Worm (Caenorhabditis elegans) whole organism, late embryonic: ENCODE data around the gene atln-2.
"Not testable (repeated sequence)": the region's sequence is repeated elsewhere in the genome, so short reads cannot be mapped to it uniquely, and the experiment has no call there.

Experiments used
- C08G9.2 ChIP-seq: sonication (generic microtip); optimal IDR thresholded peaks from 2 replicates; lab custom pipeline; 2016; ENCODE audit warnings: mild to moderate bottlenecking, missing genetic modification characterization, moderate library complexity, missing compliant biosample characterization
- K09A11.1 ChIP-seq: sonication (generic microtip); optimal IDR thresholded peaks from 2 replicates; lab custom pipeline; 2017; ENCODE audit warnings: antibody characterized with exemption, mild to moderate bottlenecking, missing genetic modification characterization, missing compliant biosample characterization; ENCODE audit not compliant: insufficient read depth
- ahr-1 ChIP-seq: sonication (generic microtip); optimal IDR thresholded peaks from 2 replicates; lab custom pipeline; 2016; ENCODE audit warnings: missing genetic modification characterization, missing compliant biosample characterization
- ama-1 ChIP-seq: fragments of 150-350 bp; optimal IDR thresholded peaks from 2 replicates; lab custom pipeline; 2014
- ceh-14 ChIP-seq: sonication (generic microtip); optimal IDR thresholded peaks from 2 replicates; lab custom pipeline; 2016; ENCODE audit warnings: missing genotype, missing genetic modification characterization, missing compliant biosample characterization
- ceh-19 ChIP-seq: fragments of 200-800 bp; sonication (Bioruptor generic); optimal IDR thresholded peaks from 2 replicates; lab custom pipeline; 2018; ENCODE audit warnings: mild to moderate bottlenecking, missing genetic modification characterization, missing compliant biosample characterization
- ceh-2 ChIP-seq: sonication (generic microtip); optimal IDR thresholded peaks from 2 replicates; lab custom pipeline; 2016; ENCODE audit warnings: missing genotype, missing genetic modification characterization, missing compliant biosample characterization
- ceh-22 ChIP-seq: sonication (generic microtip); optimal IDR thresholded peaks from 2 replicates; lab custom pipeline; 2017; ENCODE audit warnings: missing biosample characterization, missing genetic modification characterization
- ceh-24 ChIP-seq: sonication (generic microtip); optimal IDR thresholded peaks from 2 replicates; lab custom pipeline; 2016; ENCODE audit warnings: mild to moderate bottlenecking, missing genetic modification characterization, missing compliant biosample characterization
- ceh-31 ChIP-seq: sonication (generic microtip); optimal IDR thresholded peaks from 2 replicates; lab custom pipeline; 2016; ENCODE audit warnings: missing genetic modification characterization, missing compliant biosample characterization
- ceh-34 ChIP-seq: sonication (generic microtip); optimal IDR thresholded peaks from 2 replicates; lab custom pipeline; 2016; ENCODE audit warnings: mild to moderate bottlenecking, missing genetic modification characterization, missing compliant biosample characterization
- ceh-45 ChIP-seq: fragments of 200-800 bp; sonication (Bioruptor generic); IDR thresholded peaks from 2 replicates; pipeline ENCODE4 v1.3.6; 2022; ENCODE audit warnings: missing genetic modification reagents, missing genetic modification characterization, missing compliant biosample characterization
- ceh-9 ChIP-seq: sonication (generic microtip); optimal IDR thresholded peaks from 2 replicates; lab custom pipeline; 2016; ENCODE audit warnings: mild to moderate bottlenecking, missing genetic modification characterization, inconsistent platforms, missing compliant biosample characterization
- che-1 ChIP-seq: sonication (generic microtip); optimal IDR thresholded peaks from 2 replicates; lab custom pipeline; 2016; ENCODE audit warnings: mild to moderate bottlenecking, missing genetic modification characterization, missing compliant biosample characterization
- dve-1 ChIP-seq: sonication (generic microtip); optimal IDR thresholded peaks from 2 replicates; lab custom pipeline; 2017; ENCODE audit warnings: antibody characterized with exemption, mild to moderate bottlenecking, missing genetic modification characterization, missing compliant biosample characterization
- gmeb-2 ChIP-seq: sonication (generic microtip); optimal IDR thresholded peaks from 2 replicates; lab custom pipeline; 2016; ENCODE audit warnings: missing genetic modification characterization, inconsistent platforms, missing compliant biosample characterization
- hlh-13 ChIP-seq: fragments of 200-800 bp; sonication (Bioruptor generic); optimal IDR thresholded peaks from 2 replicates; lab custom pipeline; 2018; ENCODE audit warnings: mild to moderate bottlenecking, missing genetic modification characterization, missing compliant biosample characterization
- hlh-30 ChIP-seq: sonication (generic microtip); optimal IDR thresholded peaks from 2 replicates; lab custom pipeline; 2017; ENCODE audit warnings: antibody characterized with exemption, missing genetic modification characterization, missing compliant biosample characterization; ENCODE audit not compliant: insufficient read depth
- lim-6 ChIP-seq: sonication (generic microtip); optimal IDR thresholded peaks from 2 replicates; lab custom pipeline; 2016; ENCODE audit warnings: missing genetic modification characterization, missing compliant biosample characterization
- mec-3 ChIP-seq: sonication (generic microtip); optimal IDR thresholded peaks from 2 replicates; lab custom pipeline; 2016; ENCODE audit warnings: borderline replicate concordance, missing genetic modification characterization, missing compliant biosample characterization
- nfya-1 ChIP-seq: sonication (generic microtip); optimal IDR thresholded peaks from 2 replicates; lab custom pipeline; 2017; ENCODE audit warnings: missing genetic modification characterization, mild to moderate bottlenecking, missing compliant biosample characterization, antibody characterized with exemption, moderate library complexity
- nhr-11 ChIP-seq: fragments of 150-350 bp; optimal IDR thresholded peaks from 2 replicates; lab custom pipeline; 2014; ENCODE audit warnings: missing biosample characterization, missing genetic modification characterization
- npax-4 ChIP-seq: sonication (generic microtip); optimal IDR thresholded peaks from 2 replicates; lab custom pipeline; 2016; ENCODE audit warnings: missing genetic modification characterization, missing compliant biosample characterization
- odd-2 ChIP-seq: sonication (generic microtip); optimal IDR thresholded peaks from 2 replicates; lab custom pipeline; 2017; ENCODE audit warnings: antibody characterized with exemption, mild to moderate bottlenecking, missing genetic modification characterization, missing compliant biosample characterization
- pat-9 ChIP-seq: fragments of 200-800 bp; sonication (Bioruptor generic); optimal IDR thresholded peaks from 2 replicates; lab custom pipeline; 2018; ENCODE audit warnings: mild to moderate bottlenecking, missing genetic modification characterization, moderate library complexity, missing compliant biosample characterization
- pha-4 ChIP-seq: fragments of 150-350 bp; optimal IDR thresholded peaks from 2 replicates; lab custom pipeline; 2018; ENCODE audit warnings: missing biosample characterization, missing genetic modification reagents, missing genetic modification characterization
- pros-1 ChIP-seq: fragments of 150-350 bp; optimal IDR thresholded peaks from 2 replicates; lab custom pipeline; 2014; ENCODE audit warnings: missing biosample characterization, missing genetic modification reagents, missing genetic modification characterization
- rnt-1 ChIP-seq: sonication (generic microtip); optimal IDR thresholded peaks from 2 replicates; lab custom pipeline; 2016; ENCODE audit warnings: missing genetic modification characterization, missing compliant biosample characterization
- sox-2 ChIP-seq: fragments of 200-800 bp; sonication (Bioruptor generic); IDR thresholded peaks from 2 replicates; pipeline ENCODE4 v1.3.6; 2022; ENCODE audit warnings: missing genetic modification reagents, missing genetic modification characterization, missing compliant biosample characterization
- syd-9 ChIP-seq: sonication (generic microtip); optimal IDR thresholded peaks from 2 replicates; lab custom pipeline; 2016; ENCODE audit warnings: mild to moderate bottlenecking, missing genetic modification characterization, moderate library complexity, missing compliant biosample characterization
- tbx-7 ChIP-seq: sonication (generic microtip); optimal IDR thresholded peaks from 2 replicates; lab custom pipeline; 2016; ENCODE audit warnings: missing genotype, missing genetic modification characterization, missing compliant biosample characterization
- unc-42 ChIP-seq: sonication (generic microtip); optimal IDR thresholded peaks from 2 replicates; lab custom pipeline; 2016; ENCODE audit warnings: missing genotype, missing genetic modification characterization, missing compliant biosample characterization
- unc-55 ChIP-seq: sonication (generic microtip); optimal IDR thresholded peaks from 2 replicates; lab custom pipeline; 2017; ENCODE audit warnings: missing biosample characterization, missing genetic modification reagents, missing genetic modification characterization
- unc-86 ChIP-seq: sonication (generic microtip); optimal IDR thresholded peaks from 2 replicates; lab custom pipeline; 2016; ENCODE audit warnings: missing genetic modification characterization, missing compliant biosample characterization
- zip-5 ChIP-seq: sonication (generic microtip); optimal IDR thresholded peaks from 2 replicates; lab custom pipeline; 2016; ENCODE audit warnings: missing genetic modification characterization, missing compliant biosample characterization

The atln-2 gene

ce11 chrIV:14960061-14960460, 21.4 kb upstream of the atln-2 start:
- TF ChIP-seq tbx-7 (tag; lab: Kevin White, UChicago) (no peak), pat-9 (tag; lab: Kevin White, UChicago) (no peak), mec-3 (tag; lab: Kevin White, UChicago) (no peak), gmeb-2 (tag; lab: Kevin White, UChicago) (no peak), rnt-1 (tag; lab: Kevin White, UChicago) (no peak), hlh-30 (no peak), ceh-45 (GFP tag; lab: Robert Waterston, UW) (no peak), sox-2 (GFP tag; lab: Robert Waterston, UW) (no peak), unc-42 (tag; lab: Kevin White, UChicago) (peak; percentile 84)

- TF ChIP-seq unc-86, result no peak
- TF ChIP-seq unc-42 (tag; lab: Kevin White, UChicago), result peak; percentile 49
Measured at ce11 chrIV:14978204-14978603, 3.2 kb upstream of the atln-2 start.

DNA sequence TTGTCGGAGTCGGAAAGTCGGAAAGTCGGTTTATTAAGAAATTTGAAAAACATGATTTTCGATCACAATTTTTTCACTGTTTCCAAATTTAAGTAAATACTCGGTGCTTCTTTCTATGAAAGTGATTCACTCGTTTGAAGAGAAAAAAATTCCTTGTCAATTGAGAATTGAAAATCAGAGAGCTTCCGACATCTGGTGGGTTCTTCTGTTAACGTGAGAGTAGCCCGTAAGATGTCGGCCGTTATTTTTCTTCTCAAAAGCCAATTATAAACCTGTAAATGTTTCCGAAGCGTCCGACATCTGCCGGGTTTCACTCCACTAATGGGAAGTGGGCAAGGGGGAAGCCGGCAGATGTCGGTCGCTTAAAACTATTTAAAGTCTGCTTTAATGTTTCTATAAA, 3.6 kb downstream of the atln-2 start:
- TF ChIP-seq ama-1 (lab: Kevin White, UChicago), result no peak
- no peak for TF ChIP-seq C08G9.2
- TF ChIP-seq rnt-1 (tag; lab: Kevin White, UChicago), result no peak
- TF ChIP-seq ceh-34, result no peak
- TF ChIP-seq, all 69 proteins: peak for 0

- TF ChIP-seq ceh-31, result no peak
- TF ChIP-seq ama-1 (lab: Kevin White, UChicago), result no peak
- TF ChIP-seq pha-4 (tag; lab: Kevin White, UChicago), result no peak
- TF ChIP-seq ceh-9 (tag; lab: Kevin White, UChicago), result no peak
- no peak for TF ChIP-seq unc-55
- TF ChIP-seq K09A11.1, result no peak
- no peak for TF ChIP-seq ahr-1 (tag; lab: Kevin White, UChicago)
- TF ChIP-seq pros-1 (tag; lab: Kevin White, UChicago), result no peak
- TF ChIP-seq che-1 (tag; lab: Kevin White, UChicago), result no peak
- TF ChIP-seq unc-86, result no peak
- TF ChIP-seq, all 69 proteins: peak for 0
Measured at ce11 chrIV:14985859-14986258, 4.4 kb downstream of the atln-2 start.

ce11 chrIV:14986684-14987083, 5.3 kb downstream of the atln-2 start, which contains the start of gene dpy-4:
dpy-4 (minus strand) TSS chrIV:14986784.
- TF ChIP-seq rnt-1 (tag; lab: Kevin White, UChicago) (no peak), unc-42 (tag; lab: Kevin White, UChicago) (no peak), syd-9 (no peak), tbx-7 (tag; lab: Kevin White, UChicago) (no peak), ceh-19 (GFP tag; lab: Kevin White, UChicago) (no peak), ceh-9 (tag; lab: Kevin White, UChicago) (no peak), zip-5 (tag; lab: Kevin White, UChicago) (no peak), lim-6 (no peak), hlh-13 (GFP tag; lab: Kevin White, UChicago) (no peak), ceh-14 (tag; lab: Kevin White, UChicago) (no peak), nfya-1 (tag; lab: Kevin White, UChicago) (no peak), ceh-31 (no peak), ceh-2 (tag; lab: Kevin White, UChicago) (no peak), npax-4 (no peak), ceh-24 (tag; lab: Kevin White, UChicago) (no peak), odd-2 (tag; lab: Kevin White, UChicago) (no peak), che-1 (tag; lab: Kevin White, UChicago) (no peak)
- TF ChIP-seq, all 69 proteins: peak for 0

DNA sequence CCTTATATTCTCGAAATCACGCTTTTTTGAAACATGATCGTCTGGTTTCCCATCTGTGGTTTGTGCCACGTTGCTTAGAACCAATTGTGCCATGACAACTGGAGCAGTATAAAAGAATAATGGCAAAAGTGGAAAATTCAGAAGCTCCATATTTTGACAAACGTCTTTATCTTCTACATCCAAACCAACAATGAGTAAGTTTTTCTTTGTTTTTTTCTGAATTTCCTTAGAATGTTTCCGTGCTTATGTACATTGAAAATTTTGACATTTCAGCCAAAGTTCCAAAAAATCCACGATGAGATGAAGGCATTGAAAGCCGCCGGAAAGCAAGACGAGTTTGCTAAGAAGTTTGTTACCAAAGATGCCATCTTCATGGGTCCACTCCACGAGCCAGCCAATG, 25.1 kb downstream of the atln-2 start, which contains the start of gene Y41E3.6:
Y41E3.6 (plus strand) TSS at position 301 of the 400 bp plus-strand sequence.
- not testable (repeated sequence) for TF ChIP-seq nhr-11; dve-1 (tag; lab: Kevin White, UChicago); ceh-22 (tag; lab: Kevin White, UChicago)
